Fruit fly (Drosophila melanogaster) whole organism: ENCODE data around the gene CG43179.

Experiments used
- CG8478 ChIP-seq: fragments of >200 bp; optimal IDR thresholded peaks from 2 replicates; lab custom pipeline; 2018; ENCODE audit warnings: inconsistent platforms
- pan ChIP-seq: fragments of >200 bp; optimal IDR thresholded peaks from 2 replicates; lab custom pipeline; 2017
- psq ChIP-seq: fragments of >200 bp; optimal IDR thresholded peaks from 2 replicates; lab custom pipeline; 2017
- usp ChIP-seq: fragments of >200 bp; optimal IDR thresholded peaks from 2 replicates; lab custom pipeline; 2017; ENCODE audit warnings: missing biosample characterization, missing genetic modification characterization, mixed read lengths

- TF ChIP-seq usp, result no peak
- no peak for TF ChIP-seq pan (lab: Kevin White, UChicago)
- no peak for TF ChIP-seq psq
- no peak for TF ChIP-seq CG8478 (lab: Kevin White, UChicago)
Observed at dm6 chr3R:14283754-14284421, 28.0 kb downstream of the CG43179 start.
